Fruit fly (Drosophila melanogaster) whole organism, prepupa: ENCODE measurements around the gene CG13403.

Experiments
- Blimp-1 ChIP-seq: fragments of 200-800 bp; sonication (Bioruptor generic); optimal IDR thresholded peaks from 3 replicates; lab custom pipeline; 2017; ENCODE audit warnings: missing biosample characterization, missing genetic modification characterization, mild to moderate bottlenecking, moderate library complexity, missing genetic modification reagents
- CG10669 ChIP-seq: fragments of 200-800 bp; sonication (Bioruptor generic); optimal IDR thresholded peaks from 3 replicates; lab custom pipeline; 2018; ENCODE audit warnings: missing biosample characterization, mild to moderate bottlenecking, missing genetic modification characterization, moderate library complexity
- CG4318 ChIP-seq: fragments of 200-800 bp; sonication (Bioruptor generic); optimal IDR thresholded peaks from 3 replicates; lab custom pipeline; 2017; ENCODE audit warnings: missing biosample characterization, mild to moderate bottlenecking, missing genetic modification characterization
- CG8632 ChIP-seq: fragments of 200-800 bp; sonication (Bioruptor generic); optimal IDR thresholded peaks from 3 replicates; lab custom pipeline; 2016; ENCODE audit warnings: missing biosample characterization, missing genetic modification characterization
- OdsH ChIP-seq: fragments of 200-800 bp; sonication (Bioruptor generic); optimal IDR thresholded peaks from 3 replicates; lab custom pipeline; 2016; ENCODE audit warnings: missing biosample characterization, missing genetic modification characterization
- achi ChIP-seq: fragments of 200-800 bp; sonication (Bioruptor generic); optimal IDR thresholded peaks from 3 replicates; lab custom pipeline; 2016; ENCODE audit warnings: missing biosample characterization, missing genetic modification characterization
- dac ChIP-seq: fragments of 200-800 bp; sonication (Bioruptor generic); optimal IDR thresholded peaks from 2 replicates; lab custom pipeline; 2017; ENCODE audit warnings: missing biosample characterization, mild to moderate bottlenecking, missing genetic modification characterization
- fd59A ChIP-seq: fragments of 200-800 bp; sonication (Bioruptor generic); optimal IDR thresholded peaks from 2 replicates; lab custom pipeline; 2017; ENCODE audit warnings: missing biosample characterization, mild to moderate bottlenecking, missing genetic modification characterization, missing genetic modification reagents
- fkh ChIP-seq: fragments of 200-800 bp; sonication (Bioruptor generic); optimal IDR thresholded peaks from 3 replicates; lab custom pipeline; 2017; ENCODE audit warnings: missing biosample characterization, mild to moderate bottlenecking, missing genetic modification characterization, moderate library complexity
- net ChIP-seq: fragments of 200-800 bp; sonication (Bioruptor generic); optimal IDR thresholded peaks from 3 replicates; lab custom pipeline; 2016; ENCODE audit warnings: missing biosample characterization, missing genetic modification characterization
- pdm3 ChIP-seq: fragments of 200-800 bp; sonication (Bioruptor generic); optimal IDR thresholded peaks from 3 replicates; lab custom pipeline; 2016; ENCODE audit warnings: missing biosample characterization, missing genetic modification characterization
- svp ChIP-seq: fragments of 200-800 bp; sonication (Bioruptor generic); peaks from one replicate; lab custom pipeline; 2016; ENCODE audit warnings: missing biosample characterization, missing genetic modification characterization
- topi ChIP-seq: fragments of 200-800 bp; sonication (Bioruptor generic); optimal IDR thresholded peaks from 3 replicates; lab custom pipeline; 2016; ENCODE audit warnings: missing biosample characterization, missing genetic modification characterization

Gene CG13403

dm6 chrX:14148171-14148570 lies 43.6 kb downstream of the CG13403 start (continued):
- TF ChIP-seq fd59A (GFP tag; lab: Kevin White, UChicago) (no peak), fkh (no peak), net (GFP tag; lab: Kevin White, UChicago) (peak; percentile 22), OdsH (peak; percentile 33), pdm3 (GFP tag; lab: Kevin White, UChicago) (peak; percentile 42), svp (GFP tag; lab: Kevin White, UChicago) (no peak), CG10669 (GFP tag; lab: Kevin White, UChicago) (no peak), achi (GFP tag; lab: Kevin White, UChicago) (peak; percentile 49), dac (no peak), topi (GFP tag; lab: Kevin White, UChicago) (peak; percentile 25), Blimp-1 (no peak), CG4318 (GFP tag; lab: Kevin White, UChicago) (no peak), CG8632 (GFP tag; lab: Kevin White, UChicago) (no peak)
